Fruit fly (Drosophila melanogaster) whole organism, embryonic: ENCODE measurements around the gene CG6738.

Experiments used
- Adf1 ChIP-seq: fragments of 200-800 bp; sonication (Bioruptor generic); IDR thresholded peaks from 2 replicates; pipeline ENCODE4 v1.3.6; 2022; ENCODE audit warnings: missing biosample characterization, missing genetic modification characterization
- Antp ChIP-seq: fragments of 200-800 bp; sonication (Bioruptor generic); optimal IDR thresholded peaks from 3 replicates; lab custom pipeline; 2016; ENCODE audit warnings: missing biosample characterization, missing genetic modification characterization
- Blimp-1 ChIP-seq: fragments of 200-800 bp; sonication (Bioruptor generic); optimal IDR thresholded peaks from 3 replicates; lab custom pipeline; 2018; ENCODE audit warnings: missing biosample characterization, missing genetic modification characterization, mild to moderate bottlenecking, moderate library complexity, missing genetic modification reagents
- Bteb2 ChIP-seq: fragments of 200-800 bp; sonication (Bioruptor generic); optimal IDR thresholded peaks from 2 replicates; lab custom pipeline; 2016; ENCODE audit warnings: missing biosample characterization, missing genetic modification characterization
- CG10209 ChIP-seq: fragments of 200-800 bp; sonication (Bioruptor generic); optimal IDR thresholded peaks from 3 replicates; lab custom pipeline; 2017; ENCODE audit warnings: missing biosample characterization, mild to moderate bottlenecking, missing genetic modification characterization, missing genetic modification reagents
- CG11398 ChIP-seq: fragments of 200-800 bp; sonication (Bioruptor generic); optimal IDR thresholded peaks from 2 replicates; lab custom pipeline; 2016; ENCODE audit warnings: missing biosample characterization, missing genetic modification characterization
- CG12071 ChIP-seq: fragments of 200-800 bp; sonication (Bioruptor generic); optimal IDR thresholded peaks from 3 replicates; lab custom pipeline; 2018; ENCODE audit warnings: missing biosample characterization, mild to moderate bottlenecking, missing genetic modification characterization
- CG13775 ChIP-seq: fragments of 200-800 bp; sonication (Bioruptor generic); optimal IDR thresholded peaks from 3 replicates; lab custom pipeline; 2017; ENCODE audit warnings: missing biosample characterization, mild to moderate bottlenecking, missing genetic modification characterization
- CG1647 ChIP-seq: fragments of 200-800 bp; sonication (Bioruptor generic); optimal IDR thresholded peaks from 3 replicates; lab custom pipeline; 2016; ENCODE audit warnings: missing biosample characterization, missing genetic modification characterization
- CG17829 ChIP-seq: fragments of 200-800 bp; optimal IDR thresholded peaks from 2 replicates; lab custom pipeline; 2019; ENCODE audit warnings: missing biosample characterization, mild to moderate bottlenecking, missing genetic modification characterization, moderate library complexity
- CG2199 ChIP-seq: fragments of 200-800 bp; sonication (Bioruptor generic); IDR thresholded peaks from 3 replicates; pipeline ENCODE4 v1.3.6; 2022; ENCODE audit warnings: missing biosample characterization, missing genetic modification characterization
- CG2202 ChIP-seq: fragments of 200-800 bp; sonication (Bioruptor generic); optimal IDR thresholded peaks from 2 replicates; lab custom pipeline; 2018; ENCODE audit warnings: missing biosample characterization, mild to moderate bottlenecking, missing genetic modification characterization
- CG6254 ChIP-seq: fragments of 200-800 bp; sonication (Bioruptor generic); optimal IDR thresholded peaks from 3 replicates; lab custom pipeline; 2017; ENCODE audit warnings: mild to moderate bottlenecking, missing biosample characterization, missing genetic modification reagents, missing genetic modification characterization
- CkIIα-i1 ChIP-seq: fragments of 200-800 bp; sonication (Bioruptor generic); IDR thresholded peaks from 2 replicates; pipeline ENCODE4 v1.3.6; 2022; ENCODE audit warnings: missing biosample characterization, missing genetic modification characterization
- D19B ChIP-seq: fragments of 200-800 bp; sonication (Bioruptor generic); optimal IDR thresholded peaks from 2 replicates; lab custom pipeline; 2017; ENCODE audit warnings: missing biosample characterization, mild to moderate bottlenecking, missing genetic modification characterization
- Elba2 ChIP-seq: fragments of 200-800 bp; sonication (Bioruptor generic); optimal IDR thresholded peaks from 3 replicates; lab custom pipeline; 2016; ENCODE audit warnings: missing biosample characterization, missing genetic modification characterization
- HLHmδ ChIP-seq: fragments of 200-800 bp; sonication (Bioruptor generic); optimal IDR thresholded peaks from 2 replicates; lab custom pipeline; 2018; ENCODE audit warnings: missing biosample characterization, mild to moderate bottlenecking, missing genetic modification characterization, moderate library complexity
- Hr3 ChIP-seq: fragments of 200-800 bp; sonication (Bioruptor generic); optimal IDR thresholded peaks from 3 replicates; lab custom pipeline; 2016; ENCODE audit warnings: missing biosample characterization, missing genetic modification characterization
- Lhr ChIP-seq: fragments of 200-800 bp; sonication (Bioruptor generic); optimal IDR thresholded peaks from 3 replicates; lab custom pipeline; 2017; ENCODE audit warnings: mild to moderate bottlenecking, missing biosample characterization, missing genetic modification reagents, missing genetic modification characterization
- MESR4 ChIP-seq: fragments of 200-800 bp; sonication (Bioruptor generic); optimal IDR thresholded peaks from 2 replicates; lab custom pipeline; 2018; ENCODE audit warnings: missing biosample characterization, mild to moderate bottlenecking, missing genetic modification characterization, moderate library complexity
- Mrtf ChIP-seq: fragments of 200-800 bp; sonication (Bioruptor generic); IDR thresholded peaks from 3 replicates; pipeline ENCODE4 v1.3.6; 2022; ENCODE audit warnings: missing biosample characterization, missing genetic modification characterization
- NC2α ChIP-seq: fragments of 200-800 bp; sonication (Bioruptor generic); optimal IDR thresholded peaks from 2 replicates; lab custom pipeline; 2016; ENCODE audit warnings: missing biosample characterization, missing genetic modification characterization
- Nf-YA ChIP-seq: fragments of 200-800 bp; sonication (Bioruptor generic); IDR thresholded peaks from 2 replicates; pipeline ENCODE4 v1.3.6; 2022; ENCODE audit warnings: missing biosample characterization, missing genetic modification characterization
- PHDP ChIP-seq: fragments of 200-800 bp; sonication (Bioruptor generic); optimal IDR thresholded peaks from 3 replicates; lab custom pipeline; 2018; ENCODE audit warnings: missing biosample characterization, mild to moderate bottlenecking, missing genetic modification characterization, moderate library complexity
- Six4 ChIP-seq: fragments of 200-800 bp; sonication (Bioruptor generic); optimal IDR thresholded peaks from 2 replicates; lab custom pipeline; 2016; ENCODE audit warnings: missing biosample characterization, missing genetic modification characterization
- Sox100B ChIP-seq: fragments of 200-800 bp; sonication (Bioruptor generic); optimal IDR thresholded peaks from 3 replicates; lab custom pipeline; 2018; ENCODE audit warnings: missing biosample characterization, mild to moderate bottlenecking, missing genetic modification characterization
- Sox102F ChIP-seq: fragments of 200-800 bp; sonication (Bioruptor generic); optimal IDR thresholded peaks from 2 replicates; lab custom pipeline; 2018; ENCODE audit warnings: missing biosample characterization, mild to moderate bottlenecking, missing genetic modification characterization, moderate library complexity
- ab ChIP-seq: fragments of 200-800 bp; sonication (Bioruptor generic); optimal IDR thresholded peaks from 2 replicates; lab custom pipeline; 2016; ENCODE audit warnings: missing biosample characterization, missing genetic modification characterization
- amos ChIP-seq: fragments of 200-800 bp; sonication (Bioruptor generic); IDR thresholded peaks from 2 replicates; pipeline ENCODE4 v1.3.6; 2022; ENCODE audit warnings: missing biosample characterization, missing genetic modification characterization; ENCODE audit not compliant: partially characterized antibody
- ash1 ChIP-seq: fragments of 200-800 bp; sonication (Bioruptor generic); optimal IDR thresholded peaks from 2 replicates; lab custom pipeline; 2018; ENCODE audit warnings: missing biosample characterization, mild to moderate bottlenecking, missing genetic modification characterization
- bigmax ChIP-seq: fragments of 200-800 bp; sonication (Bioruptor generic); optimal IDR thresholded peaks from 2 replicates; lab custom pipeline; 2018; ENCODE audit warnings: missing biosample characterization, mild to moderate bottlenecking, missing genetic modification characterization
- ci ChIP-seq: fragments of 200-800 bp; sonication (Bioruptor generic); IDR thresholded peaks from 3 replicates; pipeline ENCODE4 v1.3.6; 2022; ENCODE audit warnings: missing biosample characterization, missing genetic modification characterization
- crp ChIP-seq, 2 experiments: fragments of 200-800 bp; sonication (Bioruptor generic); optimal IDR thresholded peaks; 2 replicates in 1 of 2; 3 replicates in 1 of 2; lab custom pipeline; 2017; ENCODE audit warnings: missing biosample characterization in 2 of 2, missing genetic modification characterization in 2 of 2, mild to moderate bottlenecking in 1 of 2, moderate library complexity in 1 of 2
- cwo ChIP-seq: fragments of 200-800 bp; sonication (Bioruptor generic); optimal IDR thresholded peaks from 3 replicates; lab custom pipeline; 2017; ENCODE audit warnings: missing biosample characterization, missing genetic modification characterization, mild to moderate bottlenecking, moderate library complexity, missing genetic modification reagents
- fd3F ChIP-seq: fragments of 200-800 bp; sonication (Bioruptor generic); optimal IDR thresholded peaks from 2 replicates; lab custom pipeline; 2018; ENCODE audit warnings: missing biosample characterization, mild to moderate bottlenecking, missing genetic modification characterization, moderate library complexity
- fd96Cb ChIP-seq: fragments of 200-800 bp; sonication (Bioruptor generic); optimal IDR thresholded peaks from 2 replicates; lab custom pipeline; 2018; ENCODE audit warnings: missing biosample characterization, mild to moderate bottlenecking, missing genetic modification characterization, moderate library complexity
- grn ChIP-seq: fragments of 200-800 bp; sonication (Bioruptor generic); optimal IDR thresholded peaks from 3 replicates; lab custom pipeline; 2017; ENCODE audit warnings: missing biosample characterization, missing genetic modification characterization
- gt ChIP-seq: fragments of 200-800 bp; sonication (Bioruptor generic); IDR thresholded peaks from 2 replicates; pipeline ENCODE4 v1.3.6; 2022; ENCODE audit warnings: missing biosample characterization, missing genetic modification characterization
- hkb ChIP-seq, 2 experiments: fragments of 200-800 bp in 1 of 2; fragments of >200 bp in 1 of 2; sonication (Bioruptor generic) in 1 of 2; IDR thresholded peaks in 1 of 2; optimal IDR thresholded peaks in 1 of 2; 2 replicates each; pipeline versions ENCODE4 v1.3.6 to Lab custom; 2017 to 2022; ENCODE audit warnings: missing biosample characterization in 1 of 2, missing genetic modification characterization in 1 of 2
- ind ChIP-seq: fragments of 200-800 bp; sonication (Bioruptor generic); optimal IDR thresholded peaks from 3 replicates; lab custom pipeline; 2016; ENCODE audit warnings: missing biosample characterization, missing genetic modification characterization
- kay ChIP-seq: fragments of 200-800 bp; sonication (Bioruptor generic); optimal IDR thresholded peaks from 2 replicates; lab custom pipeline; 2016; ENCODE audit warnings: missing biosample characterization, missing genetic modification characterization
- lov ChIP-seq, 2 experiments: fragments of 200-800 bp in 1 of 2; fragments of >200 bp in 1 of 2; sonication (Bioruptor generic) in 1 of 2; IDR thresholded peaks in 1 of 2; optimal IDR thresholded peaks in 1 of 2; 2 replicates in 1 of 2; 3 replicates in 1 of 2; pipeline versions ENCODE4 v1.3.6 to Lab custom; 2017 to 2022; ENCODE audit warnings: missing biosample characterization in 1 of 2, missing genetic modification characterization in 1 of 2
- mam ChIP-seq: fragments of 200-800 bp; sonication (Bioruptor generic); optimal IDR thresholded peaks from 3 replicates; lab custom pipeline; 2016; ENCODE audit warnings: missing biosample characterization, missing genetic modification characterization
- nau ChIP-seq: fragments of 200-800 bp; sonication (Bioruptor generic); optimal IDR thresholded peaks from 3 replicates; lab custom pipeline; 2017; ENCODE audit warnings: missing biosample characterization, mild to moderate bottlenecking, missing genetic modification characterization, missing genetic modification reagents
- nom ChIP-seq: fragments of 200-800 bp; sonication (Bioruptor generic); optimal IDR thresholded peaks from 2 replicates; lab custom pipeline; 2017; ENCODE audit warnings: missing biosample characterization, missing genetic modification characterization, mild to moderate bottlenecking, moderate library complexity, missing genetic modification reagents
- phol ChIP-seq: fragments of 200-800 bp; sonication (Bioruptor generic); optimal IDR thresholded peaks from 3 replicates; lab custom pipeline; 2018; ENCODE audit warnings: missing biosample characterization, mild to moderate bottlenecking, missing genetic modification characterization, moderate library complexity
- sd ChIP-seq: fragments of 200-800 bp; sonication (Bioruptor generic); optimal IDR thresholded peaks from 3 replicates; lab custom pipeline; 2018; ENCODE audit warnings: missing biosample characterization, mild to moderate bottlenecking, missing genetic modification characterization, moderate library complexity
- sug ChIP-seq: fragments of 200-800 bp; optimal IDR thresholded peaks from 2 replicates; lab custom pipeline; 2019; ENCODE audit warnings: missing biosample characterization, mild to moderate bottlenecking, missing genetic modification characterization, moderate library complexity
- z ChIP-seq: fragments of 200-800 bp; sonication (Bioruptor generic); IDR thresholded peaks from 3 replicates; pipeline ENCODE4 v1.3.6; 2022; ENCODE audit warnings: missing biosample characterization, missing genetic modification characterization
- zfh2 ChIP-seq: fragments of 200-800 bp; sonication (Bioruptor generic); optimal IDR thresholded peaks from 2 replicates; lab custom pipeline; 2016; ENCODE audit warnings: missing biosample characterization, missing genetic modification characterization

Gene CG6738

DNA sequence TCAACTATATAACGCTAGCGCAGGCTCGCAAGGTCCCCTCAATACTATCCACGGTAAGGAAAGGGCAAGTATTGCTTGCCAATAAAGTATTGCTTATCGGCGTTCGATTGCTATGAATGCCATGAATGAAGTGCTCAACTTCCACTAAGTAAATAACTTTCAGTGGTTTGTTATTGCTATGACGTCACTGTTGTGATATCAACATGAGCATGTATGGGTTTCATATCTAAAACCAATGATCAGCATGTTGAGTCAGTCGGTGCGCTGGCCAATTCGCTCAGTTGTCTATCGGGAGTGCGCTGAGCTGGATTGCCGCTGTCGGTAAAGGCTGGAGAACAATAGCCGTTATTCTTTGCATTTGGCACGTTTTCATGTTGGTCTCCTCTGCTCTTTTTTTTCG is 21.6 kb downstream of the CG6738 start (continued):
- TF ChIP-seq CG11398 (GFP tag; lab: Kevin White, UChicago) (no peak), hkb (optimal IDR thresholded peaks at IDR 0.05; lab: Kevin White, UChicago) (no peak), hkb (GFP tag; IDR thresholded peaks at IDR 0.05; lab: Robert Waterston, UW) (no peak), Sox100B (GFP tag; lab: Kevin White, UChicago) (no peak), ash1 (GFP tag; lab: Kevin White, UChicago) (no peak), Elba2 (GFP tag; lab: Kevin White, UChicago) (no peak), nom (GFP tag; lab: Kevin White, UChicago) (no peak), sug (tag; lab: Kevin White, UChicago) (peak; percentile 43), Six4 (GFP tag; lab: Kevin White, UChicago) (no peak), crp (GFP tag; optimal IDR thresholded peaks at IDR 0.05; lab: Kevin White, UChicago) (no peak), Lhr (no peak), zfh2 (GFP tag; lab: Kevin White, UChicago) (no peak), Sox102F (no peak), CG2199 (GFP tag; lab: Robert Waterston, UW) (no peak), ind (GFP tag; lab: Kevin White, UChicago) (no peak), Bteb2 (GFP tag; lab: Kevin White, UChicago) (no peak), HLHmδ (no peak), PHDP (no peak), CG12071 (GFP tag; lab: Kevin White, UChicago) (no peak), Antp (GFP tag; lab: Kevin White, UChicago) (no peak), NC2α (GFP tag; lab: Kevin White, UChicago) (no peak), phol (tag; lab: Kevin White, UChicago) (no peak), lov (optimal IDR thresholded peaks at IDR 0.05; lab: Kevin White, UChicago) (no peak), lov (GFP tag; IDR thresholded peaks at IDR 0.05; lab: Robert Waterston, UW) (no peak), CG1647 (GFP tag; lab: Kevin White, UChicago) (no peak), Adf1 (no peak), mam (GFP tag; lab: Kevin White, UChicago) (no peak), D19B (GFP tag; lab: Kevin White, UChicago) (no peak), gt (GFP tag; lab: Robert Waterston, UW) (no peak), nau (GFP tag; lab: Kevin White, UChicago) (no peak), Hr3 (GFP tag; lab: Kevin White, UChicago) (no peak), fd96Cb (no peak), kay (GFP tag; lab: Kevin White, UChicago) (no peak), Blimp-1 (GFP tag; lab: Kevin White, UChicago) (no peak), CG13775 (GFP tag; lab: Kevin White, UChicago) (no peak), CG10209 (GFP tag; lab: Kevin White, UChicago) (no peak), amos (GFP tag; lab: Robert Waterston, UW) (no peak), Mrtf (no peak), CkIIα-i1 (no peak), ci (GFP tag; lab: Robert Waterston, UW) (no peak), fd3F (GFP tag; lab: Kevin White, UChicago) (no peak), bigmax (GFP tag; lab: Kevin White, UChicago) (no peak), grn (GFP tag; lab: Kevin White, UChicago) (peak; percentile 64), ab (GFP tag; lab: Kevin White, UChicago) (no peak), CG6254 (GFP tag; lab: Kevin White, UChicago) (no peak), cwo (GFP tag; lab: Kevin White, UChicago) (peak; percentile 47), z (GFP tag; lab: Robert Waterston, UW) (0 out of 3 replicates have a peak, but pooled peaks have one; percentile 42), CG17829 (tag; lab: Kevin White, UChicago) (no peak), Nf-YA (GFP tag; lab: Robert Waterston, UW) (no peak), MESR4 (no peak), CG2202 (no peak), sd (tag; lab: Kevin White, UChicago) (peak; percentile 32)
